Worm (Caenorhabditis elegans) whole organism, L4 larva: Measurements from ENCODE around the gene gpch-1.
"Not testable (repeated sequence)": the region's sequence is repeated elsewhere in the genome, so short reads cannot be mapped to it uniquely, and the experiment has no call there.

ENCODE experiments used
- nhr-102 ChIP-seq: sonication (generic microtip); optimal IDR thresholded peaks from 2 replicates; lab custom pipeline; 2016; ENCODE audit warnings: mild to moderate bottlenecking, missing genetic modification characterization, moderate library complexity, missing compliant biosample characterization
- skn-1 ChIP-seq: fragments of 150-350 bp; optimal IDR thresholded peaks from 2 replicates; lab custom pipeline; 2014; ENCODE audit warnings: missing biosample characterization, missing genetic modification characterization
- unc-39 ChIP-seq: sonication (generic microtip); optimal IDR thresholded peaks from 2 replicates; lab custom pipeline; 2017; ENCODE audit warnings: missing biosample characterization, missing genetic modification characterization
- vab-7 ChIP-seq: fragments of 200-800 bp; sonication (Bioruptor generic); IDR thresholded peaks from 2 replicates; pipeline ENCODE4 v1.3.6; 2022; ENCODE audit warnings: missing genetic modification reagents, missing genetic modification characterization, missing compliant biosample characterization
- zag-1 ChIP-seq: fragments of 150-350 bp; optimal IDR thresholded peaks from 2 replicates; lab custom pipeline; 2014; ENCODE audit warnings: missing biosample characterization, missing genetic modification characterization
- ztf-11 ChIP-seq: fragments of 150-350 bp; optimal IDR thresholded peaks from 2 replicates; lab custom pipeline; 2014; ENCODE audit warnings: missing biosample characterization, missing genetic modification characterization

- TF ChIP-seq nhr-102 (tag; lab: Kevin White, UChicago) (peak; percentile 58), vab-7 (peak; percentile 68)
- not testable (repeated sequence) for TF ChIP-seq zag-1; skn-1 (tag; lab: Kevin White, UChicago); ztf-11 (tag; lab: Kevin White, UChicago); unc-39 (tag; lab: Kevin White, UChicago)
Measured at ce11 chrIII:4414041-4414440, 5.7 kb downstream of the gpch-1 start.
